Worm (Caenorhabditis elegans): ENCODE measurements around the gene tyra-2.

ce11 chrX:6962347-6962746 lies 43.0 kb downstream of the tyra-2 start:
- no peak for TF ChIP-seq W03F9.2 (tag; optimal IDR thresholded peaks at IDR 0.05)
- no peak for TF ChIP-seq dao-5 (tag; optimal IDR thresholded peaks at IDR 0.05)

Data from whole organism, L4/young adult.